Worm (Caenorhabditis elegans): ENCODE results near the gene kle-2.
A peak's percentile ranks its signal among the peaks of the same experiment; 100 is the strongest.

Gene kle-2

DNA sequence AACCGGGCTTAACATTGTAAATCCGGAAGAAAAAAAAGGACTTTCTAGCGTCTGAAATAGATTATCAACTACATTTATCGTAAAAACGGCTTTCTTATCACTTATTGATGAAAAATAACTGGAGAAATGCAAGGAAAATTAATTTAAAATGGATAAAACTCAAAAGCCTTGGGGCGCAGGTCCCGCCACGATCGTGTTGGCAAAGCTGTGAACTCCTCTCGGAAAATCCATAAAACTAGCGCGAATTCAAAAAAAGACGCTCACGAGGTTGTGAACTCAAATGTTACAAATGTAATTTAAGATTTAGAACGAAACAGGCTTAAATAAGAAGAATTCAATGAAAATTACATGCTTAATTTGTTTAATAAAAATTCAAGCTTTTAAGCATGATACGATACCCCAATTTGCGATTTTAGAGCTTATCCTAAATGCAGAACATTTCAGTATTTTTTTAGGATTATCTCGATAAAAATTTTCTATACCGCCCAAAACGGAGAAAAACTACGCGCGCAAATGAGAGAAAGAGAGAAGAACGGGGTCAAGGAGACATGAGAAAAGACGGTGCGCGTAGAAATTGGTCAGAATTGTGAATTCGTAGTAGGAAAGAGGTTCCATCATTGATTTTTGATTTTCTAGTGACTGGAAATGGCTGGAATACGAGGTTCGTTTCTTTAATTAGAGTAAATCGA is 10.7 kb downstream of the kle-2 start, which contains the start of gene C29E4.15:
TSS of gene C29E4.15 (plus strand) at position 547 of the 689 bp plus-strand sequence.
- TF ChIP-seq dpl-1 (GFP tag; optimal IDR thresholded peaks at IDR 0.05) (peak; percentile 65), efl-1 (GFP tag; optimal IDR thresholded peaks at IDR 0.05) (peak; percentile 44), lin-35 (GFP tag; optimal IDR thresholded peaks at IDR 0.05) (peak in 1 of 3 experiments; percentile 88), snpc-3.4 (tag; optimal IDR thresholded peaks at IDR 0.05) (peak; percentile 38), lsl-1 (GFP tag; optimal IDR thresholded peaks at IDR 0.05) (no peak), F52B5.7 (tag; optimal IDR thresholded peaks at IDR 0.05) (no peak), hmg-20 (GFP tag; IDR thresholded peaks at IDR 0.05) (no peak), madf-6 (GFP tag; IDR thresholded peaks at IDR 0.05) (peak; percentile 41; the same call in 1 of the 2 replicates), lin-54 (GFP tag; optimal IDR thresholded peaks at IDR 0.05) (peak; percentile 66), dox-1 (GFP tag; IDR thresholded peaks at IDR 0.05) (0 out of 2 replicates have a peak, but pooled peaks have one; percentile 9), F33H1.4 (GFP tag; IDR thresholded peaks at IDR 0.05) (peak; percentile 63)

- TF ChIP-seq F33H1.4 (GFP tag; IDR thresholded peaks at IDR 0.05), result no peak
- TF ChIP-seq let-607 (tag; optimal IDR thresholded peaks at IDR 0.05), result no peak
- TF ChIP-seq ceh-58 (GFP tag; IDR thresholded peaks at IDR 0.05), result no peak
- no peak for TF ChIP-seq sdz-38 (tag; optimal IDR thresholded peaks at IDR 0.05)
- no peak for TF ChIP-seq K11D2.4 (GFP tag; IDR thresholded peaks at IDR 0.05)
- no peak for TF ChIP-seq Y53F4B.3 (GFP tag; IDR thresholded peaks at IDR 0.05)
- TF ChIP-seq ZK185.1 (tag; optimal IDR thresholded peaks at IDR 0.05; ENCODE audit: poor library complexity, severe bottlenecking), result no peak
- no peak for TF ChIP-seq xnd-1 (tag; optimal IDR thresholded peaks at IDR 0.05)
- no peak for TF ChIP-seq F52B5.7 (tag; optimal IDR thresholded peaks at IDR 0.05)
- TF ChIP-seq zfh-2 (GFP tag; conservative IDR thresholded peaks at IDR 0.05), result no peak
- no peak for TF ChIP-seq nhr-120 (GFP tag; IDR thresholded peaks at IDR 0.05)
- TF ChIP-seq lsy-27 (tag; optimal IDR thresholded peaks at IDR 0.05; ENCODE audit: borderline replicate concordance, insufficient read depth), result no peak
- no peak for TF ChIP-seq ekl-4 (GFP tag; IDR thresholded peaks at IDR 0.05)
- no peak for TF ChIP-seq rpc-1 (optimal IDR thresholded peaks at IDR 0.05)
- TF ChIP-seq rpc-1 (tag; optimal IDR thresholded peaks at IDR 0.05), result no peak
- no peak for TF ChIP-seq gei-17 (GFP tag; optimal IDR thresholded peaks at IDR 0.05)
- TF ChIP-seq B0336.3 (GFP tag; IDR thresholded peaks at IDR 0.05), result no peak
- TF ChIP-seq snpc-3.4 (tag; optimal IDR thresholded peaks at IDR 0.05), result no peak
- TF ChIP-seq egl-44 (GFP tag; IDR thresholded peaks at IDR 0.05), result no peak
Measured at ce11 chrIII:7953208-7953607, 11.7 kb downstream of the kle-2 start, which contains the start of gene let-754. Gene let-754 (minus strand): TSS chrIII:7953308.

DNA sequence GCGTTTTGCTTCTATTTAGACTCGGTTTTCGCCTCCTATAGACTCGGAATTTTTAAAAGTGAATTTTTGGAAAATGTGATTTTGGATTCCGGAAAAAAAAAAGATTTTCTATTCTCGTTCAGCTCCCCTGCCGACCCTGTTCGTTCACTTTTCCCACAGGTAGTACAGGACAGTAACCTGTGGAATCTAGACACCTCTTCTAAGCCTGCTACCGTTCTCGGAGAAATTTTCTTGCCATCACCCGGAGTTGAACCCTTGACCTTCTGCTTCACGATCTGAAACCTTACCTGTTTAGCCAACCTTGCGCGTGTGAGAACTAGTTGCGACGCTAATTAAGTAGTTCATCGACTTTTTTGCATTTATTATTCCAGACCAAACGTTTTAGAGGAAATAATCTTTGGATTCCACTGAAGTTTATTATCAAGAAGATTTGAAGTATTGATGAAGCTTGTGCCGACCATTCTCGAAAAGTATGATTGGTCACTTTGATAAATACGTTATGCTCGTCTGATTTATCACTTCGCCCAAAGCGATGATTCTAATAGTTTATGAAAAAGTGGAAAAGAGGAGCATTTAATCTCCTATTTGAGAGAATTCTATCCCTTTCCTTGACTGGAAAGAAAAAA is 12.3 kb downstream of the kle-2 start:
- peak; percentile 63 for TF ChIP-seq F33H1.4 (GFP tag; IDR thresholded peaks at IDR 0.05)
- TF ChIP-seq mcd-1 (GFP tag; IDR thresholded peaks at IDR 0.05), result peak; percentile 42; the same call in 1 of the 2 replicates
- TF ChIP-seq egrh-3 (GFP tag; IDR thresholded peaks at IDR 0.05), result peak; percentile 30; the same call in 1 of the 2 replicates
- TF ChIP-seq ztf-25 (GFP tag; IDR thresholded peaks at IDR 0.05), result 0 out of 2 replicates have a peak, but pooled peaks have one; percentile 42
- peak; percentile 54; the same call in 1 of the 2 replicates for TF ChIP-seq Y95B8A.8 (GFP tag; IDR thresholded peaks at IDR 0.05)
- TF ChIP-seq hmg-1.2 (GFP tag; IDR thresholded peaks at IDR 0.05), result peak; percentile 39
- TF ChIP-seq pbrm-1 (GFP tag; IDR thresholded peaks at IDR 0.05), result peak; percentile 57; the same call in 1 of the 2 replicates
- peak; percentile 62; the same call in 1 of the 2 replicates for TF ChIP-seq ekl-4 (GFP tag; IDR thresholded peaks at IDR 0.05)
- peak; percentile 49 for TF ChIP-seq B0261.1 (tag; optimal IDR thresholded peaks at IDR 0.05)
- TF ChIP-seq madf-8 (GFP tag; conservative IDR thresholded peaks at IDR 0.05), result 0 out of 2 replicates have a peak, but pooled peaks have one; percentile 9
- 0 out of 2 replicates have a peak, but pooled peaks have one; percentile 26 for TF ChIP-seq aptf-2 (GFP tag; conservative IDR thresholded peaks at IDR 0.05)
- peak; percentile 73 for TF ChIP-seq attf-6 (GFP tag; IDR thresholded peaks at IDR 0.05)
- peak; percentile 87 for TF ChIP-seq D2030.7 (GFP tag; IDR thresholded peaks at IDR 0.05)
- TF ChIP-seq rpc-1 (optimal IDR thresholded peaks at IDR 0.05), result peak; percentile 2
- peak; percentile 59 for TF ChIP-seq rpc-1 (tag; optimal IDR thresholded peaks at IDR 0.05)
- TF ChIP-seq Y56A3A.18 (GFP tag; IDR thresholded peaks at IDR 0.05), result peak; percentile 54; the same call in 1 of the 2 replicates
- 0 out of 2 replicates have a peak, but pooled peaks have one; percentile 49 for TF ChIP-seq cebp-2 (GFP tag; IDR thresholded peaks at IDR 0.05)
- peak; percentile 58 for TF ChIP-seq rcor-1 (GFP tag; IDR thresholded peaks at IDR 0.05)
- TF ChIP-seq hsf-1 (GFP tag; IDR thresholded peaks at IDR 0.05), result peak; percentile 75
- peak; percentile 91 for TF ChIP-seq egl-44 (GFP tag; IDR thresholded peaks at IDR 0.05)
- TF ChIP-seq hmg-20 (GFP tag; IDR thresholded peaks at IDR 0.05), result peak; percentile 26; the same call in 1 of the 2 replicates

All from whole organism, young adult.